Fruit fly (Drosophila melanogaster): ENCODE measurements around the gene Spase12.

- TF ChIP-seq EcR (GFP tag; optimal IDR thresholded peaks at IDR 0.05) (no peak), CG8478 (optimal IDR thresholded peaks at IDR 0.05) (no peak)
These were observed 27.5 kb upstream of the Spase12 start for dm6 chr3R:29518498-29518897.

All from whole organism.